Fruit fly (Drosophila melanogaster) whole organism, embryonic: ENCODE data around the gene Glut1.

Experiments
- Aef1 ChIP-seq: fragments of 200-800 bp; sonication (Bioruptor generic); IDR thresholded peaks from 3 replicates; pipeline ENCODE4 v1.3.6; 2022; ENCODE audit warnings: missing biosample characterization, missing genetic modification characterization
- Atf3 ChIP-seq: fragments of 200-800 bp; sonication (Bioruptor generic); optimal IDR thresholded peaks from 3 replicates; lab custom pipeline; 2016; ENCODE audit warnings: missing biosample characterization, missing genetic modification characterization
- CG10543 ChIP-seq: fragments of 200-800 bp; sonication (Bioruptor generic); optimal IDR thresholded peaks from 3 replicates; lab custom pipeline; 2017; ENCODE audit warnings: missing biosample characterization, mild to moderate bottlenecking, missing genetic modification characterization, moderate library complexity
- CG11504 ChIP-seq: fragments of 200-800 bp; sonication (Bioruptor generic); optimal IDR thresholded peaks from 3 replicates; lab custom pipeline; 2019; ENCODE audit warnings: missing biosample characterization, mild to moderate bottlenecking, missing genetic modification characterization, moderate library complexity
- CG11695 ChIP-seq: fragments of 200-800 bp; sonication (Bioruptor generic); IDR thresholded peaks from 3 replicates; pipeline ENCODE4 v1.3.6; 2022; ENCODE audit warnings: missing biosample characterization, missing genetic modification characterization
- CG12659 ChIP-seq: fragments of 200-800 bp; sonication (Bioruptor generic); optimal IDR thresholded peaks from 3 replicates; lab custom pipeline; 2017; ENCODE audit warnings: mild to moderate bottlenecking, missing biosample characterization, missing genetic modification reagents, missing genetic modification characterization
- CG13123 ChIP-seq: fragments of 200-800 bp; sonication (Bioruptor generic); optimal IDR thresholded peaks from 2 replicates; lab custom pipeline; 2016; ENCODE audit warnings: missing biosample characterization, missing genetic modification characterization
- CG13296 ChIP-seq: fragments of 200-800 bp; sonication (Bioruptor generic); optimal IDR thresholded peaks from 3 replicates; lab custom pipeline; 2018; ENCODE audit warnings: missing biosample characterization, mild to moderate bottlenecking, missing genetic modification characterization
- CG13424 ChIP-seq: fragments of 200-800 bp; sonication (Bioruptor generic); optimal IDR thresholded peaks from 2 replicates; lab custom pipeline; 2019; ENCODE audit warnings: missing biosample characterization, mild to moderate bottlenecking, missing genetic modification characterization, moderate library complexity
- CG13894 ChIP-seq: fragments of 200-800 bp; sonication (Bioruptor generic); optimal IDR thresholded peaks from 3 replicates; lab custom pipeline; 2018; ENCODE audit warnings: missing biosample characterization, mild to moderate bottlenecking, missing genetic modification characterization, moderate library complexity
- CG15269 ChIP-seq: fragments of 200-800 bp; sonication (Bioruptor generic); optimal IDR thresholded peaks from 2 replicates; lab custom pipeline; 2018; ENCODE audit warnings: missing biosample characterization, mild to moderate bottlenecking, missing genetic modification characterization, moderate library complexity
- CG17359 ChIP-seq: fragments of 200-800 bp; sonication (Bioruptor generic); optimal IDR thresholded peaks from 3 replicates; lab custom pipeline; 2018; ENCODE audit warnings: missing biosample characterization, mild to moderate bottlenecking, missing genetic modification characterization, moderate library complexity
- CG18599 ChIP-seq: fragments of 200-800 bp; sonication (Bioruptor generic); optimal IDR thresholded peaks from 3 replicates; lab custom pipeline; 2017; ENCODE audit warnings: missing biosample characterization, missing genetic modification characterization, mild to moderate bottlenecking, moderate library complexity, missing genetic modification reagents
- CG18619 ChIP-seq: fragments of 200-800 bp; sonication (Bioruptor generic); optimal IDR thresholded peaks from 3 replicates; lab custom pipeline; 2017; ENCODE audit warnings: missing biosample characterization, mild to moderate bottlenecking, missing genetic modification characterization
- CG2120 ChIP-seq: fragments of 200-800 bp; sonication (Bioruptor generic); optimal IDR thresholded peaks from 3 replicates; lab custom pipeline; 2016; ENCODE audit warnings: missing biosample characterization, missing genetic modification characterization
- CG2678 ChIP-seq: fragments of 200-800 bp; sonication (Bioruptor generic); optimal IDR thresholded peaks from 3 replicates; lab custom pipeline; 2019; ENCODE audit warnings: missing biosample characterization, mild to moderate bottlenecking, missing genetic modification characterization, moderate library complexity
- CG30431 ChIP-seq: fragments of 200-800 bp; sonication (Bioruptor generic); optimal IDR thresholded peaks from 2 replicates; lab custom pipeline; 2017; ENCODE audit warnings: missing biosample characterization, missing genetic modification characterization
- CG32532 ChIP-seq: fragments of 200-800 bp; sonication (Bioruptor generic); IDR thresholded peaks from 2 replicates; pipeline ENCODE4 v1.3.6; 2022; ENCODE audit warnings: missing biosample characterization, missing genetic modification characterization
- CG6689 ChIP-seq: fragments of 200-800 bp; sonication (Bioruptor generic); IDR thresholded peaks from 2 replicates; pipeline ENCODE4 v1.3.6; 2022; ENCODE audit warnings: missing biosample characterization, missing genetic modification characterization
- CG7556 ChIP-seq: fragments of 200-800 bp; sonication (Bioruptor generic); optimal IDR thresholded peaks from 2 replicates; lab custom pipeline; 2017; ENCODE audit warnings: missing biosample characterization, mild to moderate bottlenecking, missing genetic modification characterization
- CG7839 ChIP-seq: fragments of 200-800 bp; sonication (Bioruptor generic); optimal IDR thresholded peaks from 3 replicates; lab custom pipeline; 2018; ENCODE audit warnings: missing biosample characterization, mild to moderate bottlenecking, missing genetic modification characterization, moderate library complexity
- CG9932 ChIP-seq: fragments of 200-800 bp; sonication (Bioruptor generic); IDR thresholded peaks from 2 replicates; pipeline ENCODE4 v1.3.6; 2022; ENCODE audit warnings: missing biosample characterization, missing genetic modification characterization
- Doc3 ChIP-seq: fragments of 200-800 bp; sonication (Bioruptor generic); IDR thresholded peaks from 3 replicates; pipeline ENCODE4 v1.3.6; 2022; ENCODE audit warnings: missing biosample characterization, missing genetic modification characterization; ENCODE audit not compliant: partially characterized antibody
- Ets65A ChIP-seq: fragments of 200-800 bp; sonication (Bioruptor generic); peaks from one replicate; lab custom pipeline; 2016; ENCODE audit warnings: missing biosample characterization, missing genetic modification characterization
- Fer1 ChIP-seq: fragments of 200-800 bp; sonication (Bioruptor generic); optimal IDR thresholded peaks from 2 replicates; lab custom pipeline; 2017; ENCODE audit warnings: missing biosample characterization, mild to moderate bottlenecking, missing genetic modification characterization
- Fer3 ChIP-seq: fragments of 200-800 bp; sonication (Bioruptor generic); optimal IDR thresholded peaks from 2 replicates; lab custom pipeline; 2018; ENCODE audit warnings: missing biosample characterization, mild to moderate bottlenecking, missing genetic modification characterization, moderate library complexity
- Hmr ChIP-seq: fragments of 200-800 bp; sonication (Bioruptor generic); optimal IDR thresholded peaks from 3 replicates; lab custom pipeline; 2017; ENCODE audit warnings: mild to moderate bottlenecking, missing biosample characterization, missing genetic modification reagents, missing genetic modification characterization
- Jarid2 ChIP-seq: fragments of 200-800 bp; sonication (Bioruptor generic); optimal IDR thresholded peaks from 3 replicates; lab custom pipeline; 2017; ENCODE audit warnings: mild to moderate bottlenecking, missing biosample characterization, missing genetic modification reagents, missing genetic modification characterization
- Meics ChIP-seq: fragments of 200-800 bp; sonication (Bioruptor generic); optimal IDR thresholded peaks from 2 replicates; lab custom pipeline; 2017; ENCODE audit warnings: missing biosample characterization, mild to moderate bottlenecking, missing genetic modification characterization
- Nf-YA ChIP-seq: fragments of 200-800 bp; sonication (Bioruptor generic); IDR thresholded peaks from 2 replicates; pipeline ENCODE4 v1.3.6; 2022; ENCODE audit warnings: missing biosample characterization, missing genetic modification characterization
- PHDP ChIP-seq: fragments of 200-800 bp; sonication (Bioruptor generic); optimal IDR thresholded peaks from 3 replicates; lab custom pipeline; 2018; ENCODE audit warnings: missing biosample characterization, mild to moderate bottlenecking, missing genetic modification characterization, moderate library complexity
- cg ChIP-seq: fragments of 200-800 bp; sonication (Bioruptor generic); optimal IDR thresholded peaks from 3 replicates; lab custom pipeline; 2019; ENCODE audit warnings: missing biosample characterization, mild to moderate bottlenecking, missing genetic modification characterization, moderate library complexity
- dan ChIP-seq: fragments of 200-800 bp; sonication (Bioruptor generic); IDR thresholded peaks from 2 replicates; pipeline ENCODE4 v1.3.6; 2022; ENCODE audit warnings: missing biosample characterization, missing genetic modification characterization
- dmrt99B ChIP-seq: fragments of 200-800 bp; sonication (Bioruptor generic); optimal IDR thresholded peaks from 2 replicates; lab custom pipeline; 2018; ENCODE audit warnings: missing biosample characterization, mild to moderate bottlenecking, missing genetic modification characterization, moderate library complexity
- esg ChIP-seq: fragments of 200-800 bp; sonication (Bioruptor generic); conservative IDR thresholded peaks from 2 replicates; pipeline ENCODE4 v1.3.6; 2022; ENCODE audit warnings: missing biosample characterization, missing genetic modification characterization
- exex ChIP-seq: fragments of 200-800 bp; sonication (Bioruptor generic); optimal IDR thresholded peaks from 4 replicates; lab custom pipeline; 2018; ENCODE audit warnings: missing biosample characterization, mild to moderate bottlenecking, missing genetic modification characterization, moderate library complexity
- fd102C ChIP-seq: fragments of 200-800 bp; sonication (Bioruptor generic); optimal IDR thresholded peaks from 2 replicates; lab custom pipeline; 2018; ENCODE audit warnings: missing biosample characterization, mild to moderate bottlenecking, missing genetic modification characterization, moderate library complexity
- gem ChIP-seq: fragments of 200-800 bp; sonication (Bioruptor generic); optimal IDR thresholded peaks from 2 replicates; lab custom pipeline; 2019; ENCODE audit warnings: missing biosample characterization, mild to moderate bottlenecking, missing genetic modification characterization, moderate library complexity
- gro ChIP-seq: fragments of 200-800 bp; sonication (Bioruptor generic); optimal IDR thresholded peaks from 2 replicates; lab custom pipeline; 2016; ENCODE audit warnings: missing biosample characterization, missing genetic modification characterization
- lab ChIP-seq: fragments of 200-800 bp; sonication (Bioruptor generic); optimal IDR thresholded peaks from 3 replicates; lab custom pipeline; 2017; ENCODE audit warnings: missing biosample characterization, missing genetic modification characterization, mild to moderate bottlenecking, moderate library complexity, missing genetic modification reagents
- pan ChIP-seq, 4 experiments: fragments of >200 bp in 3 of 4; fragments of 200-800 bp in 1 of 4; sonication (Bioruptor generic) in 1 of 4; optimal IDR thresholded peaks in 3 of 4; IDR thresholded peaks in 1 of 4; 2 replicates each; pipeline versions ENCODE4 v1.3.6 to Lab custom; 2017 to 2022; ENCODE audit warnings: missing biosample characterization in 2 of 4, missing genetic modification characterization in 2 of 4, mixed read lengths in 1 of 4
- prd ChIP-seq, 3 experiments: fragments of >200 bp in 2 of 3; fragments of 200-800 bp in 1 of 3; sonication (Bioruptor generic) in 1 of 3; optimal IDR thresholded peaks in 2 of 3; IDR thresholded peaks in 1 of 3; 2 replicates in 2 of 3; 3 replicates in 1 of 3; pipeline versions ENCODE4 v1.3.6 to Lab custom; 2017 to 2022; ENCODE audit warnings: missing biosample characterization in 1 of 3, missing genetic modification characterization in 1 of 3
- pros ChIP-seq: fragments of 200-800 bp; sonication (Bioruptor generic); optimal IDR thresholded peaks from 3 replicates; lab custom pipeline; 2019; ENCODE audit warnings: missing biosample characterization, mild to moderate bottlenecking, missing genetic modification characterization, moderate library complexity
- row ChIP-seq: fragments of 200-800 bp; sonication (Bioruptor generic); IDR thresholded peaks from 3 replicates; pipeline ENCODE4 v1.3.6; 2022; ENCODE audit warnings: missing biosample characterization, missing genetic modification characterization
- slbo ChIP-seq: fragments of 200-800 bp; sonication (Bioruptor generic); IDR thresholded peaks from 2 replicates; pipeline ENCODE4 v1.3.6; 2022; ENCODE audit warnings: missing biosample characterization, missing genetic modification characterization
- sob ChIP-seq: fragments of 200-800 bp; sonication (Bioruptor generic); IDR thresholded peaks from 2 replicates; pipeline ENCODE4 v1.3.6; 2022; ENCODE audit warnings: missing biosample characterization, missing genetic modification characterization
- tio ChIP-seq: fragments of 200-800 bp; sonication (Bioruptor generic); optimal IDR thresholded peaks from 2 replicates; lab custom pipeline; 2017; ENCODE audit warnings: missing biosample characterization, missing genetic modification characterization, inconsistent platforms
- vnd ChIP-seq: fragments of 200-800 bp; sonication (Bioruptor generic); IDR thresholded peaks from 3 replicates; pipeline ENCODE4 v1.3.6; 2022; ENCODE audit warnings: missing biosample characterization, missing genetic modification characterization; ENCODE audit not compliant: partially characterized antibody

Gene Glut1

DNA sequence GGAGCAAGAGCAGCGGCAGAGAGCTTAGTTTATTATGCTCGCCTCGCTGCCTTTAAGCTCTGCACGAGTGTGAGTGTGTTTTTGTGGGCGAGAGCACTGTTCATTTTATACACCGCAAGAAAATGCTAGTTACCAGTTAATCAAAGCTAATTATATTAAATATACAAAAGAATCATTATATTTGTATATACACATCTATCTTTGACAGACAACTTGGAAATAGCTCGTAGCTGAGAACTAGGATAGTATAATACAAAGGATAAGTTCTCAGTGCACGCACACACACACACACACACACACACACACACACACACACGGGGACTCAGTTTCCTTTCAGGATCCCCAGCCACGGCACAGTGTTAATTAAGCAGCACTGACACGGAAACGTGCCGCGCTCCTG is 97.1 kb downstream of the Glut1 start (continued):
- TF ChIP-seq CG2120 (GFP tag; lab: Kevin White, UChicago) (peak; percentile 17), dmrt99B (tag; lab: Kevin White, UChicago) (peak; percentile 34), CG2678 (tag; lab: Kevin White, UChicago) (peak; percentile 54), CG15269 (peak; percentile 18), CG11695 (GFP tag; lab: Robert Waterston, UW) (0 out of 3 replicates have a peak, but pooled peaks have one; percentile 27), CG13123 (GFP tag; lab: Kevin White, UChicago) (no peak), Jarid2 (no peak), CG7556 (peak; percentile 33), CG13424 (tag; lab: Kevin White, UChicago) (peak; percentile 10), CG13894 (tag; lab: Kevin White, UChicago) (no peak), dan (no peak), Fer1 (GFP tag; lab: Kevin White, UChicago) (peak; percentile 23), CG12659 (GFP tag; lab: Kevin White, UChicago) (peak; percentile 24), CG9932 (peak; percentile 44; the same call in 1 of the 2 replicates), CG17359 (tag; lab: Kevin White, UChicago) (peak; percentile 13), CG7839 (tag; lab: Kevin White, UChicago) (peak; percentile 33), Ets65A (GFP tag; lab: Kevin White, UChicago) (peak; percentile 1), CG18599 (GFP tag; lab: Kevin White, UChicago) (peak; percentile 73), Nf-YA (no peak), Fer3 (tag; lab: Kevin White, UChicago) (peak; percentile 2), slbo (GFP tag; lab: Robert Waterston, UW) (peak; percentile 49), row (GFP tag; lab: Robert Waterston, UW) (peak; percentile 58), Hmr (GFP tag; lab: Kevin White, UChicago) (peak; percentile 55), lab (GFP tag; lab: Kevin White, UChicago) (peak; percentile 60), fd102C (no peak), sob (GFP tag; lab: Robert Waterston, UW) (0 out of 2 replicates have a peak, but pooled peaks have one; percentile 26), PHDP (tag; lab: Kevin White, UChicago) (peak; percentile 8), Doc3 (GFP tag; lab: Robert Waterston, UW) (no peak), pan (optimal IDR thresholded peaks at IDR 0.05; lab: Kevin White, UChicago) (no peak), pan (GFP tag; optimal IDR thresholded peaks at IDR 0.05 in 1 of 2, IDR thresholded peaks at IDR 0.05 in 1 of 2) (peak in 1 of 2 experiments; percentile 27), CG32532 (GFP tag; lab: Robert Waterston, UW) (peak; percentile 22; the same call in 1 of the 2 replicates), exex (tag; lab: Kevin White, UChicago) (no peak), CG30431 (GFP tag; lab: Kevin White, UChicago) (no peak), CG18619 (GFP tag; lab: Kevin White, UChicago) (peak; percentile 7), CG13296 (GFP tag; lab: Kevin White, UChicago) (peak; percentile 1), prd (optimal IDR thresholded peaks at IDR 0.05; lab: Kevin White, UChicago) (no peak), prd (GFP tag; IDR thresholded peaks at IDR 0.05; lab: Robert Waterston, UW) (peak; percentile 25; the same call in 1 of the 3 replicates), Atf3 (GFP tag; lab: Kevin White, UChicago) (no peak), esg (0 out of 2 replicates have a peak, but pooled peaks have one; percentile 18), Aef1 (no peak), CG10543 (GFP tag; lab: Kevin White, UChicago) (no peak), gem (peak; percentile 45), cg (GFP tag; lab: Kevin White, UChicago) (peak; percentile 37), tio (GFP tag; lab: Kevin White, UChicago) (no peak), Meics (GFP tag; lab: Kevin White, UChicago) (peak; percentile 41), pros (GFP tag; lab: Kevin White, UChicago) (no peak), vnd (GFP tag; lab: Robert Waterston, UW) (no peak), CG11504 (peak; percentile 40), gro (GFP tag; lab: Kevin White, UChicago) (no peak), CG6689 (0 out of 2 replicates have a peak, but pooled peaks have one; percentile 31)
